Fruit fly (Drosophila melanogaster) whole organism, embryonic: Measurements from ENCODE around the gene pyx.

ENCODE experiments used
- Adf1 ChIP-seq: fragments of 200-800 bp; sonication (Bioruptor generic); IDR thresholded peaks from 2 replicates; pipeline ENCODE4 v1.3.6; 2022; ENCODE audit warnings: missing biosample characterization, missing genetic modification characterization
- Atf6 ChIP-seq: fragments of 200-800 bp; sonication (Bioruptor generic); IDR thresholded peaks from 2 replicates; pipeline ENCODE4 v1.3.6; 2022; ENCODE audit warnings: missing biosample characterization, missing genetic modification characterization
- Bteb2 ChIP-seq: fragments of 200-800 bp; sonication (Bioruptor generic); optimal IDR thresholded peaks from 2 replicates; lab custom pipeline; 2016; ENCODE audit warnings: missing biosample characterization, missing genetic modification characterization
- CG12299 ChIP-seq: fragments of 200-800 bp; sonication (Bioruptor generic); optimal IDR thresholded peaks from 2 replicates; lab custom pipeline; 2018; ENCODE audit warnings: missing biosample characterization, mild to moderate bottlenecking, missing genetic modification characterization
- CG14441 ChIP-seq: fragments of 200-800 bp; sonication (Bioruptor generic); IDR thresholded peaks from 2 replicates; pipeline ENCODE4 v1.3.6; 2022; ENCODE audit warnings: missing biosample characterization, missing genetic modification characterization
- CG15073 ChIP-seq: fragments of 200-800 bp; sonication (Bioruptor generic); optimal IDR thresholded peaks from 2 replicates; lab custom pipeline; 2016; ENCODE audit warnings: missing biosample characterization, missing genetic modification characterization
- CG17829 ChIP-seq: fragments of 200-800 bp; optimal IDR thresholded peaks from 2 replicates; lab custom pipeline; 2019; ENCODE audit warnings: missing biosample characterization, mild to moderate bottlenecking, missing genetic modification characterization, moderate library complexity
- CG2712 ChIP-seq: fragments of 200-800 bp; optimal IDR thresholded peaks from 3 replicates; lab custom pipeline; 2019; ENCODE audit warnings: missing biosample characterization, mild to moderate bottlenecking, missing genetic modification characterization, moderate library complexity
- CG2875 ChIP-seq: fragments of 200-800 bp; sonication (Bioruptor generic); optimal IDR thresholded peaks from 2 replicates; lab custom pipeline; 2017; ENCODE audit warnings: missing biosample characterization, mild to moderate bottlenecking, missing genetic modification characterization, missing genetic modification reagents
- CG2889 ChIP-seq: fragments of 200-800 bp; sonication (Bioruptor generic); IDR thresholded peaks from 3 replicates; pipeline ENCODE4 v1.3.6; 2022; ENCODE audit warnings: missing biosample characterization, missing genetic modification characterization
- CG31441 ChIP-seq: fragments of 200-800 bp; sonication (Bioruptor generic); IDR thresholded peaks from 2 replicates; pipeline ENCODE4 v1.3.6; 2022; ENCODE audit warnings: missing biosample characterization, missing genetic modification characterization
- CG32767 ChIP-seq: fragments of 200-800 bp; sonication (Bioruptor generic); IDR thresholded peaks from 2 replicates; pipeline ENCODE4 v1.3.6; 2022; ENCODE audit warnings: missing biosample characterization, missing genetic modification characterization
- CG33213 ChIP-seq: fragments of 200-800 bp; sonication (Bioruptor generic); optimal IDR thresholded peaks from 3 replicates; lab custom pipeline; 2016; ENCODE audit warnings: missing biosample characterization, missing genetic modification characterization
- CG3407 ChIP-seq: fragments of 200-800 bp; sonication (Bioruptor generic); optimal IDR thresholded peaks from 2 replicates; lab custom pipeline; 2018; ENCODE audit warnings: missing biosample characterization, mild to moderate bottlenecking, missing genetic modification characterization
- CG3838 ChIP-seq: fragments of 200-800 bp; sonication (Bioruptor generic); optimal IDR thresholded peaks from 3 replicates; lab custom pipeline; 2016; ENCODE audit warnings: missing biosample characterization, missing genetic modification characterization
- CG4282 ChIP-seq: fragments of 200-800 bp; sonication (Bioruptor generic); optimal IDR thresholded peaks from 2 replicates; lab custom pipeline; 2016; ENCODE audit warnings: missing biosample characterization, missing genetic modification characterization
- CG4617 ChIP-seq: fragments of 200-800 bp; sonication (Bioruptor generic); optimal IDR thresholded peaks from 3 replicates; lab custom pipeline; 2016; ENCODE audit warnings: missing biosample characterization, missing genetic modification characterization, borderline replicate concordance
- CG6175 ChIP-seq: fragments of 200-800 bp; sonication (Bioruptor generic); IDR thresholded peaks from 3 replicates; pipeline ENCODE4 v1.3.6; 2022; ENCODE audit warnings: missing biosample characterization, missing genetic modification characterization
- CG6254 ChIP-seq: fragments of 200-800 bp; sonication (Bioruptor generic); optimal IDR thresholded peaks from 3 replicates; lab custom pipeline; 2017; ENCODE audit warnings: mild to moderate bottlenecking, missing biosample characterization, missing genetic modification reagents, missing genetic modification characterization
- CG8281 ChIP-seq: fragments of 200-800 bp; sonication (Bioruptor generic); optimal IDR thresholded peaks from 2 replicates; lab custom pipeline; 2018; ENCODE audit warnings: missing biosample characterization, mild to moderate bottlenecking, missing genetic modification characterization, moderate library complexity
- CG8359 ChIP-seq: fragments of 200-800 bp; sonication (Bioruptor generic); optimal IDR thresholded peaks from 2 replicates; lab custom pipeline; 2017; ENCODE audit warnings: missing biosample characterization, mild to moderate bottlenecking, missing genetic modification characterization, borderline replicate concordance
- CG8765 ChIP-seq: fragments of 200-800 bp; sonication (Bioruptor generic); IDR thresholded peaks from 2 replicates; pipeline ENCODE4 v1.3.6; 2022; ENCODE audit warnings: missing biosample characterization, missing genetic modification characterization
- CG9437 ChIP-seq: fragments of 200-800 bp; sonication (Bioruptor generic); optimal IDR thresholded peaks from 2 replicates; lab custom pipeline; 2018; ENCODE audit warnings: missing biosample characterization, mild to moderate bottlenecking, missing genetic modification characterization
- Dbx ChIP-seq: fragments of 200-800 bp; sonication (Bioruptor generic); IDR thresholded peaks from 3 replicates; pipeline ENCODE4 v1.3.6; 2022; ENCODE audit warnings: missing biosample characterization, missing genetic modification characterization
- Deaf1 ChIP-seq: fragments of 200-800 bp; optimal IDR thresholded peaks from 3 replicates; lab custom pipeline; 2019; ENCODE audit warnings: missing biosample characterization, mild to moderate bottlenecking, missing genetic modification characterization, moderate library complexity
- Hmr ChIP-seq: fragments of 200-800 bp; sonication (Bioruptor generic); optimal IDR thresholded peaks from 3 replicates; lab custom pipeline; 2017; ENCODE audit warnings: mild to moderate bottlenecking, missing biosample characterization, missing genetic modification reagents, missing genetic modification characterization
- Hsf ChIP-seq: fragments of 200-800 bp; sonication (Bioruptor generic); optimal IDR thresholded peaks from 3 replicates; lab custom pipeline; 2016; ENCODE audit warnings: missing biosample characterization, missing genetic modification characterization
- Myb ChIP-seq: fragments of 200-800 bp; sonication (Bioruptor generic); optimal IDR thresholded peaks from 2 replicates; lab custom pipeline; 2016; ENCODE audit warnings: missing biosample characterization, missing genetic modification characterization
- NC2β ChIP-seq: fragments of 200-800 bp; sonication (Bioruptor generic); optimal IDR thresholded peaks from 2 replicates; lab custom pipeline; 2016; ENCODE audit warnings: missing biosample characterization, missing genetic modification characterization
- NfI ChIP-seq: fragments of 200-800 bp; sonication (Bioruptor generic); optimal IDR thresholded peaks from 3 replicates; lab custom pipeline; 2018; ENCODE audit warnings: missing biosample characterization, mild to moderate bottlenecking, missing genetic modification characterization, moderate library complexity
- Poxn ChIP-seq: fragments of 200-800 bp; sonication (Bioruptor generic); IDR thresholded peaks from 2 replicates; pipeline ENCODE4 v1.3.6; 2022; ENCODE audit warnings: missing biosample characterization, missing genetic modification characterization
- Sry-δ ChIP-seq: fragments of 200-800 bp; sonication (Bioruptor generic); optimal IDR thresholded peaks from 2 replicates; lab custom pipeline; 2016; ENCODE audit warnings: missing biosample characterization, missing genetic modification characterization
- Xrp1 ChIP-seq: fragments of 200-800 bp; sonication (Bioruptor generic); IDR thresholded peaks from 2 replicates; pipeline ENCODE4 v1.3.6; 2022; ENCODE audit warnings: missing biosample characterization, missing genetic modification characterization
- br ChIP-seq: fragments of >200 bp; optimal IDR thresholded peaks from 2 replicates; lab custom pipeline; 2017
- ci ChIP-seq: fragments of 200-800 bp; sonication (Bioruptor generic); IDR thresholded peaks from 3 replicates; pipeline ENCODE4 v1.3.6; 2022; ENCODE audit warnings: missing biosample characterization, missing genetic modification characterization
- crp ChIP-seq, 2 experiments: fragments of 200-800 bp; sonication (Bioruptor generic); optimal IDR thresholded peaks; 2 replicates in 1 of 2; 3 replicates in 1 of 2; lab custom pipeline; 2017; ENCODE audit warnings: missing biosample characterization in 2 of 2, missing genetic modification characterization in 2 of 2, mild to moderate bottlenecking in 1 of 2, moderate library complexity in 1 of 2
- dan ChIP-seq: fragments of 200-800 bp; sonication (Bioruptor generic); IDR thresholded peaks from 2 replicates; pipeline ENCODE4 v1.3.6; 2022; ENCODE audit warnings: missing biosample characterization, missing genetic modification characterization
- dm ChIP-seq: fragments of 200-800 bp; sonication (Bioruptor generic); optimal IDR thresholded peaks from 3 replicates; lab custom pipeline; 2016; ENCODE audit warnings: missing biosample characterization, missing genetic modification characterization
- fd102C ChIP-seq: fragments of 200-800 bp; sonication (Bioruptor generic); optimal IDR thresholded peaks from 2 replicates; lab custom pipeline; 2018; ENCODE audit warnings: missing biosample characterization, mild to moderate bottlenecking, missing genetic modification characterization, moderate library complexity
- insv ChIP-seq, 2 experiments: fragments of 200-800 bp; sonication (Bioruptor generic); optimal IDR thresholded peaks; 3 replicates each; lab custom pipeline; 2016 to 2018; ENCODE audit warnings: missing biosample characterization in 2 of 2, missing genetic modification characterization in 2 of 2
- lov ChIP-seq, 2 experiments: fragments of 200-800 bp in 1 of 2; fragments of >200 bp in 1 of 2; sonication (Bioruptor generic) in 1 of 2; IDR thresholded peaks in 1 of 2; optimal IDR thresholded peaks in 1 of 2; 2 replicates in 1 of 2; 3 replicates in 1 of 2; pipeline versions ENCODE4 v1.3.6 to Lab custom; 2017 to 2022; ENCODE audit warnings: missing biosample characterization in 1 of 2, missing genetic modification characterization in 1 of 2
- maf-S ChIP-seq: fragments of 200-800 bp; sonication (Bioruptor generic); optimal IDR thresholded peaks from 2 replicates; lab custom pipeline; 2016; ENCODE audit warnings: missing biosample characterization, missing genetic modification characterization
- mirr ChIP-seq: fragments of 200-800 bp; sonication (Bioruptor generic); optimal IDR thresholded peaks from 3 replicates; lab custom pipeline; 2018; ENCODE audit warnings: missing biosample characterization, mild to moderate bottlenecking, missing genetic modification characterization
- p53 ChIP-seq: fragments of 200-800 bp; sonication (Bioruptor generic); optimal IDR thresholded peaks from 2 replicates; lab custom pipeline; 2016; ENCODE audit warnings: missing biosample characterization, missing genetic modification characterization
- sqz ChIP-seq: fragments of 200-800 bp; sonication (Bioruptor generic); optimal IDR thresholded peaks from 3 replicates; lab custom pipeline; 2018; ENCODE audit warnings: missing biosample characterization, mild to moderate bottlenecking, missing genetic modification characterization
- stwl ChIP-seq: fragments of 200-800 bp; sonication (Bioruptor generic); optimal IDR thresholded peaks from 3 replicates; lab custom pipeline; 2018; ENCODE audit warnings: missing biosample characterization, mild to moderate bottlenecking, missing genetic modification characterization, moderate library complexity
- twi ChIP-seq: fragments of 200-800 bp; optimal IDR thresholded peaks from 2 replicates; lab custom pipeline; 2019; ENCODE audit warnings: missing biosample characterization, mild to moderate bottlenecking, missing genetic modification characterization, moderate library complexity
- zf30C ChIP-seq: fragments of 200-800 bp; sonication (Bioruptor generic); optimal IDR thresholded peaks from 3 replicates; lab custom pipeline; 2018; ENCODE audit warnings: missing biosample characterization, mild to moderate bottlenecking, missing genetic modification characterization

pyx gene

dm6 chr3L:223019-223902, at the start of gene pyx, which contains the start of gene CG33229 (continued):
- TF ChIP-seq CG2712 (tag; lab: Kevin White, UChicago) = peak; percentile 88
- TF ChIP-seq mirr = peak; percentile 64
- no peak for TF ChIP-seq CG4282
- peak; percentile 24 for TF ChIP-seq sqz (GFP tag; lab: Kevin White, UChicago)
- peak; percentile 58 for TF ChIP-seq CG3407 (GFP tag; lab: Kevin White, UChicago)
- TF ChIP-seq CG2875 (GFP tag; lab: Kevin White, UChicago) = peak; percentile 33
- TF ChIP-seq ci (GFP tag; lab: Robert Waterston, UW) = peak; percentile 64
- TF ChIP-seq CG3838 = peak; percentile 56
- TF ChIP-seq NfI (GFP tag; lab: Kevin White, UChicago) = peak; percentile 88
- TF ChIP-seq CG8281 (tag; lab: Kevin White, UChicago) = peak; percentile 69
- peak in 1 of 2 experiments; percentile 57 for TF ChIP-seq insv (GFP tag; optimal IDR thresholded peaks at IDR 0.05; lab: Kevin White, UChicago)
- peak; percentile 60; the same call in 2 of the 3 replicates for TF ChIP-seq CG2889
- peak; percentile 93 for TF ChIP-seq zf30C (GFP tag; lab: Kevin White, UChicago)
- peak; percentile 80; the same call in 1 of the 2 replicates for TF ChIP-seq CG31441 (GFP tag; lab: Robert Waterston, UW)
- peak; percentile 2 for TF ChIP-seq stwl
- TF ChIP-seq Myb (GFP tag; lab: Kevin White, UChicago) = peak; percentile 59
- peak; percentile 94 for TF ChIP-seq Hsf (GFP tag; lab: Kevin White, UChicago)
- TF ChIP-seq maf-S (GFP tag; lab: Kevin White, UChicago) = peak; percentile 70
- TF ChIP-seq Poxn = peak; percentile 40; the same call in 1 of the 2 replicates
- peak; percentile 59 for TF ChIP-seq Xrp1 (GFP tag; lab: Robert Waterston, UW)
- TF ChIP-seq crp (GFP tag; optimal IDR thresholded peaks at IDR 0.05; lab: Kevin White, UChicago) = peak in 1 of 2 experiments; percentile 30
- no peak for TF ChIP-seq br
- TF ChIP-seq CG6254 (GFP tag; lab: Kevin White, UChicago) = peak; percentile 33
- peak; percentile 63 for TF ChIP-seq CG4617 (GFP tag; lab: Kevin White, UChicago)
- TF ChIP-seq CG15073 = peak; percentile 51
- peak; percentile 8; the same call in 1 of the 2 replicates for TF ChIP-seq CG32767 (GFP tag; lab: Robert Waterston, UW)
- TF ChIP-seq CG17829 (tag; lab: Kevin White, UChicago) = peak; percentile 71
- peak; percentile 61; the same call in 1 of the 3 replicates for TF ChIP-seq CG6175 (GFP tag; lab: Robert Waterston, UW)
- TF ChIP-seq Hmr = peak; percentile 80
- no peak for TF ChIP-seq lov (optimal IDR thresholded peaks at IDR 0.05; lab: Kevin White, UChicago)
- TF ChIP-seq lov (GFP tag; IDR thresholded peaks at IDR 0.05; lab: Robert Waterston, UW) = no peak
- TF ChIP-seq Bteb2 (GFP tag; lab: Kevin White, UChicago) = peak; percentile 80
- TF ChIP-seq dm (GFP tag; lab: Kevin White, UChicago) = peak; percentile 32
- TF ChIP-seq twi = peak; percentile 77
- TF ChIP-seq Dbx (GFP tag; lab: Robert Waterston, UW) = peak; percentile 86
- no peak for TF ChIP-seq fd102C (GFP tag; lab: Kevin White, UChicago)
- peak; percentile 82 for TF ChIP-seq CG14441 (GFP tag; lab: Robert Waterston, UW)
- TF ChIP-seq p53 (GFP tag; lab: Kevin White, UChicago) = no peak
- peak; percentile 75 for TF ChIP-seq Atf6
- peak; percentile 40 for TF ChIP-seq Deaf1 (tag; lab: Kevin White, UChicago)
- peak; percentile 52; the same call in 1 of the 2 replicates for TF ChIP-seq CG8765 (GFP tag; lab: Robert Waterston, UW)
- TF ChIP-seq CG33213 (GFP tag; lab: Kevin White, UChicago) = peak; percentile 31
- peak; percentile 35 for TF ChIP-seq CG12299 (tag; lab: Kevin White, UChicago)
- TF ChIP-seq Sry-δ = peak; percentile 49
- TF ChIP-seq dan (GFP tag; lab: Robert Waterston, UW) = 0 out of 2 replicates have a peak, but pooled peaks have one; percentile 14
- TF ChIP-seq CG8359 (GFP tag; lab: Kevin White, UChicago) = peak; percentile 77
- peak; percentile 53 for TF ChIP-seq NC2β
- peak; percentile 83 for TF ChIP-seq CG9437 (GFP tag; lab: Kevin White, UChicago)
- TF ChIP-seq Adf1 = no peak
